Worm (Caenorhabditis elegans) whole organism, young adult: Measurements from ENCODE around the gene kxd-1.

ENCODE experiments used
- F39B2.1 ChIP-seq: fragments of 200-800 bp; sonication (Bioruptor generic); IDR thresholded peaks from 2 replicates; pipeline ENCODE4 v1.3.6; 2022; ENCODE audit warnings: missing genetic modification reagents, missing genetic modification characterization, missing compliant biosample characterization
- Y95B8A.8 ChIP-seq: fragments of 200-800 bp; sonication (Bioruptor generic); IDR thresholded peaks from 2 replicates; pipeline ENCODE4 v1.3.6; 2022; ENCODE audit warnings: missing genetic modification reagents, missing genetic modification characterization, missing compliant biosample characterization
- ceh-40 ChIP-seq: fragments of 200-800 bp; sonication (Bioruptor generic); IDR thresholded peaks from 2 replicates; pipeline ENCODE4 v1.3.6; 2022; ENCODE audit warnings: missing genetic modification characterization, missing compliant biosample characterization
- nfya-1 ChIP-seq: sonication (generic microtip); optimal IDR thresholded peaks from 2 replicates; lab custom pipeline; 2017; ENCODE audit warnings: antibody characterized with exemption, missing compliant biosample characterization, missing genetic modification characterization, borderline replicate concordance; ENCODE audit not compliant: insufficient read depth
- tbp1 ChIP-seq: fragments of 200-800 bp; sonication (Bioruptor generic); optimal IDR thresholded peaks from 2 replicates; lab custom pipeline; 2018; ENCODE audit warnings: mild to moderate bottlenecking, missing genetic modification characterization, missing compliant biosample characterization
- unc-130 ChIP-seq: sonication (generic microtip); optimal IDR thresholded peaks from 2 replicates; lab custom pipeline; 2016; ENCODE audit warnings: missing genetic modification reagents, missing genetic modification characterization, missing compliant biosample characterization

DNA sequence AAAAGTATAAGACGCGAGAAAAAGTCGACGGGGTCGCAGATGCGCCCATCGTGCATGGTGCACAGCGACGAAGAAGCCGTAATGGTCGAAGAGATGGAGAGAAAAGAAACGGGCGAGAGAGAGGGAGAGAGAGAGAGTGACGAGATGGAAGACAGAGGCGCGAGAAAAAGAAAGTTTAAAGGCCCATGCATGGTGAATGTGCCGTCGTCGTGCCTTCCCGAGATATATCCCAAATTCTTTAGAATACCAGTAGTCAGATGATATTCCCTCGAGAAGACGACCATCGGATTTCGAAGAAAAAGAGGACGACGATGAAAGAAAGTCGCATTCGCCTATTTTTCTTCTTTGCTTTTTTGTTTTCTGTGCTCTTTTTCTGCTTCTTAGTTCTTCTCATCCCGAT lies 5.3 kb upstream of the kxd-1 start:
- no peak for TF ChIP-seq tbp1
- TF ChIP-seq unc-130 (GFP tag; lab: Kevin White, UChicago), result no peak
- no peak for TF ChIP-seq F39B2.1 (GFP tag; lab: Robert Waterston, UW)
- no peak for TF ChIP-seq nfya-1 (tag; lab: Kevin White, UChicago)
- TF ChIP-seq Y95B8A.8 (GFP tag; lab: Robert Waterston, UW), result no peak
- TF ChIP-seq ceh-40 (GFP tag; lab: Robert Waterston, UW), result no peak
